Fruit fly (Drosophila melanogaster) whole organism, pupa: ENCODE data around the gene Obp93a.

Experiments
- CG10348 ChIP-seq: fragments of 200-800 bp; sonication (Bioruptor generic); IDR thresholded peaks from 2 replicates; pipeline ENCODE4 v1.3.6; 2022; ENCODE audit warnings: missing biosample characterization, missing genetic modification characterization
- CG15710 ChIP-seq: fragments of 200-800 bp; sonication (Bioruptor generic); optimal IDR thresholded peaks from 2 replicates; lab custom pipeline; 2018; ENCODE audit warnings: missing biosample characterization, mild to moderate bottlenecking, missing genetic modification characterization, moderate library complexity
- CG32121 ChIP-seq: fragments of 200-800 bp; sonication (Bioruptor generic); IDR thresholded peaks from 2 replicates; pipeline ENCODE4 v1.3.6; 2022; ENCODE audit warnings: missing biosample characterization, missing genetic modification characterization
- EcR ChIP-seq: fragments of 200-800 bp; sonication (Bioruptor generic); optimal IDR thresholded peaks from 3 replicates; lab custom pipeline; 2019; ENCODE audit warnings: missing biosample characterization, missing genetic modification characterization, mild to moderate bottlenecking, moderate library complexity, missing genetic modification reagents
- Ets98B ChIP-seq: fragments of 200-800 bp; sonication (Bioruptor generic); IDR thresholded peaks from 2 replicates; pipeline ENCODE4 v1.3.6; 2022; ENCODE audit warnings: missing biosample characterization, missing genetic modification characterization
- Pif1A ChIP-seq: fragments of 200-800 bp; sonication (Bioruptor generic); optimal IDR thresholded peaks from 3 replicates; lab custom pipeline; 2016; ENCODE audit warnings: missing biosample characterization, missing genetic modification characterization
- Pif1B ChIP-seq: fragments of 200-800 bp; sonication (Bioruptor generic); optimal IDR thresholded peaks from 3 replicates; lab custom pipeline; 2016; ENCODE audit warnings: missing biosample characterization, missing genetic modification characterization
- Snoo ChIP-seq: fragments of 200-800 bp; sonication (Bioruptor generic); optimal IDR thresholded peaks from 3 replicates; lab custom pipeline; 2017; ENCODE audit warnings: missing biosample characterization, mild to moderate bottlenecking, missing genetic modification characterization, inconsistent platforms
- fd96Ca ChIP-seq: fragments of 200-800 bp; sonication (Bioruptor generic); IDR thresholded peaks from 3 replicates; pipeline ENCODE4 v1.3.6; 2022; ENCODE audit warnings: missing biosample characterization, missing genetic modification characterization
- rn ChIP-seq: fragments of 200-800 bp; sonication (Bioruptor generic); IDR thresholded peaks from 2 replicates; pipeline ENCODE4 v1.3.6; 2022; ENCODE audit warnings: missing biosample characterization, missing genetic modification characterization

dm6 chr3R:21133517-21133916 is 4.0 kb upstream of the Obp93a start, which contains the start of gene Trm7-34:
- TF ChIP-seq CG15710 (tag; lab: Kevin White, UChicago), result no peak
- no peak for TF ChIP-seq rn (GFP tag; lab: Robert Waterston, UW)
- no peak for TF ChIP-seq Pif1B (GFP tag; lab: Kevin White, UChicago)
- TF ChIP-seq EcR (GFP tag; lab: Kevin White, UChicago), result no peak
- no peak for TF ChIP-seq CG10348 (GFP tag; lab: Robert Waterston, UW)
- no peak for TF ChIP-seq CG32121 (GFP tag; lab: Robert Waterston, UW)
- TF ChIP-seq Snoo (tag; lab: Kevin White, UChicago), result no peak
- no peak for TF ChIP-seq Ets98B (GFP tag; lab: Robert Waterston, UW)
- no peak for TF ChIP-seq fd96Ca (GFP tag; lab: Robert Waterston, UW)
- no peak for TF ChIP-seq Pif1A
